Worm (Caenorhabditis elegans) whole organism, young adult: ENCODE results near the gene gcsh-1.

Experiments
- B0035.1 ChIP-seq: sonication (generic microtip); optimal IDR thresholded peaks from 2 replicates; lab custom pipeline; 2016; ENCODE audit warnings: missing genetic modification characterization, mild to moderate bottlenecking, missing compliant biosample characterization, missing genotype, missing genetic modification reagents
- B0336.3 ChIP-seq: fragments of 200-800 bp; sonication (Bioruptor generic); IDR thresholded peaks from 2 replicates; pipeline ENCODE4 v1.3.6; 2022; ENCODE audit warnings: missing genetic modification characterization, missing compliant biosample characterization
- C17E4.6 ChIP-seq: fragments of 200-800 bp; sonication (Bioruptor generic); IDR thresholded peaks from 2 replicates; pipeline ENCODE4 v1.3.6; 2022; ENCODE audit warnings: missing genetic modification reagents, missing genetic modification characterization, missing compliant biosample characterization
- F10E7.11 ChIP-seq: sonication (generic microtip); optimal IDR thresholded peaks from 2 replicates; lab custom pipeline; 2017; ENCODE audit warnings: mild to moderate bottlenecking, missing genetic modification characterization, moderate library complexity, missing compliant biosample characterization
- F23B12.7 ChIP-seq: sonication (generic microtip); optimal IDR thresholded peaks from 2 replicates; lab custom pipeline; 2017; ENCODE audit warnings: missing genetic modification characterization, mild to moderate bottlenecking, missing compliant biosample characterization, antibody characterized with exemption, moderate library complexity; ENCODE audit not compliant: insufficient read depth
- F33H1.4 ChIP-seq: fragments of 200-800 bp; sonication (Bioruptor generic); IDR thresholded peaks from 2 replicates; pipeline ENCODE4 v1.3.6; 2022; ENCODE audit warnings: missing genetic modification reagents, missing genetic modification characterization, missing compliant biosample characterization
- F39B2.1 ChIP-seq: fragments of 200-800 bp; sonication (Bioruptor generic); IDR thresholded peaks from 2 replicates; pipeline ENCODE4 v1.3.6; 2022; ENCODE audit warnings: missing genetic modification reagents, missing genetic modification characterization, missing compliant biosample characterization
- K12H6.12 ChIP-seq: fragments of 200-800 bp; sonication (Bioruptor generic); optimal IDR thresholded peaks from 2 replicates; lab custom pipeline; 2018; ENCODE audit warnings: mild to moderate bottlenecking, missing genetic modification characterization, missing compliant biosample characterization
- T26A5.8 ChIP-seq: sonication (generic microtip); optimal IDR thresholded peaks from 2 replicates; lab custom pipeline; 2016; ENCODE audit warnings: missing genetic modification characterization, missing compliant biosample characterization
- Y56A3A.18 ChIP-seq: fragments of 200-800 bp; sonication (Bioruptor generic); IDR thresholded peaks from 2 replicates; pipeline ENCODE4 v1.3.6; 2022; ENCODE audit warnings: missing genetic modification reagents, missing genetic modification characterization, missing compliant biosample characterization
- ama-1 ChIP-seq, 3 experiments: fragments of 150-350 bp in 1 of 3; sonication (generic microtip) in 2 of 3; optimal IDR thresholded peaks; 2 replicates each; lab custom pipeline; 2014 to 2018; ENCODE audit warnings: missing biosample characterization in 2 of 3, missing genetic modification characterization in 2 of 3, missing genetic modification reagents in 2 of 3
- aptf-2 ChIP-seq: fragments of 200-800 bp; sonication (Bioruptor generic); conservative IDR thresholded peaks from 2 replicates; pipeline ENCODE4 v1.3.6; 2022; ENCODE audit warnings: missing genetic modification reagents, missing genetic modification characterization, missing compliant biosample characterization
- athp-1 ChIP-seq: sonication (generic microtip); optimal IDR thresholded peaks from 2 replicates; lab custom pipeline; 2017; ENCODE audit warnings: mild to moderate bottlenecking, missing genetic modification characterization, missing compliant biosample characterization
- attf-6 ChIP-seq: fragments of 200-800 bp; sonication (Bioruptor generic); IDR thresholded peaks from 2 replicates; pipeline ENCODE4 v1.3.6; 2022; ENCODE audit warnings: missing genetic modification reagents, missing genetic modification characterization, missing compliant biosample characterization
- bed-1 ChIP-seq: fragments of 200-800 bp; sonication (Bioruptor generic); IDR thresholded peaks from 2 replicates; pipeline ENCODE4 v1.3.6; 2022; ENCODE audit warnings: missing genetic modification reagents, missing genetic modification characterization, missing compliant biosample characterization
- bed-2 ChIP-seq: fragments of 200-800 bp; sonication (Bioruptor generic); IDR thresholded peaks from 2 replicates; pipeline ENCODE4 v1.3.6; 2022; ENCODE audit warnings: missing genetic modification reagents, missing genetic modification characterization, missing compliant biosample characterization
- ccch-3 ChIP-seq: fragments of 200-800 bp; sonication (Bioruptor generic); optimal IDR thresholded peaks from 2 replicates; lab custom pipeline; 2018; ENCODE audit warnings: mild to moderate bottlenecking, missing genetic modification characterization, missing compliant biosample characterization
- cebp-1 ChIP-seq, 2 experiments: fragments of 200-800 bp in 1 of 2; sonication (Bioruptor generic) in 1 of 2; sonication (generic microtip) in 1 of 2; IDR thresholded peaks in 1 of 2; optimal IDR thresholded peaks in 1 of 2; 2 replicates each; pipeline versions ENCODE4 v1.3.6 to Lab custom; 2017 to 2022; ENCODE audit warnings: missing compliant biosample characterization in 2 of 2, missing genetic modification characterization in 2 of 2, mild to moderate bottlenecking in 1 of 2, missing genetic modification reagents in 1 of 2, moderate library complexity in 1 of 2
- ceh-100 ChIP-seq: fragments of 200-800 bp; sonication (Bioruptor generic); IDR thresholded peaks from 2 replicates; pipeline ENCODE4 v1.3.6; 2022; ENCODE audit warnings: missing genetic modification reagents, missing genetic modification characterization, missing compliant biosample characterization
- ceh-58 ChIP-seq: fragments of 200-800 bp; sonication (Bioruptor generic); IDR thresholded peaks from 2 replicates; pipeline ENCODE4 v1.3.6; 2022; ENCODE audit warnings: missing genetic modification characterization, missing compliant biosample characterization
- ceh-79 ChIP-seq: sonication (generic microtip); optimal IDR thresholded peaks from 2 replicates; lab custom pipeline; 2017; ENCODE audit warnings: mild to moderate bottlenecking, missing genetic modification characterization, missing compliant biosample characterization
- die-1 ChIP-seq: sonication (generic microtip); optimal IDR thresholded peaks from 2 replicates; lab custom pipeline; 2016; ENCODE audit warnings: missing genotype, mild to moderate bottlenecking, missing genetic modification characterization, missing compliant biosample characterization
- dox-1 ChIP-seq: fragments of 200-800 bp; sonication (Bioruptor generic); IDR thresholded peaks from 2 replicates; pipeline ENCODE4 v1.3.6; 2022; ENCODE audit warnings: missing genetic modification reagents, missing genetic modification characterization, missing compliant biosample characterization
- egrh-3 ChIP-seq: fragments of 200-800 bp; sonication (Bioruptor generic); IDR thresholded peaks from 2 replicates; pipeline ENCODE4 v1.3.6; 2022; ENCODE audit warnings: missing genetic modification reagents, missing genetic modification characterization, missing compliant biosample characterization
- hmg-1.2 ChIP-seq: fragments of 200-800 bp; sonication (Bioruptor generic); IDR thresholded peaks from 2 replicates; pipeline ENCODE4 v1.3.6; 2022; ENCODE audit warnings: missing genetic modification reagents, missing genetic modification characterization, missing compliant biosample characterization
- hmg-20 ChIP-seq: fragments of 200-800 bp; sonication (Bioruptor generic); IDR thresholded peaks from 2 replicates; pipeline ENCODE4 v1.3.6; 2022; ENCODE audit warnings: missing genetic modification reagents, missing genetic modification characterization, missing compliant biosample characterization
- hrde-1 ChIP-seq: sonication (generic microtip); optimal IDR thresholded peaks from 2 replicates; lab custom pipeline; 2016; ENCODE audit warnings: missing genetic modification characterization, mild to moderate bottlenecking, missing compliant biosample characterization, moderate library complexity, missing genotype, missing genetic modification reagents, borderline replicate concordance
- let-607 ChIP-seq, 2 experiments: fragments of 200-800 bp in 1 of 2; sonication (Bioruptor generic) in 1 of 2; sonication (generic microtip) in 1 of 2; optimal IDR thresholded peaks; 2 replicates each; lab custom pipeline; 2016 to 2018; ENCODE audit warnings: mild to moderate bottlenecking in 2 of 2, missing compliant biosample characterization in 2 of 2, missing genetic modification characterization in 2 of 2, moderate library complexity in 2 of 2, missing genotype in 1 of 2
- lin-26 ChIP-seq: fragments of 200-800 bp; sonication (Bioruptor generic); IDR thresholded peaks from 2 replicates; pipeline ENCODE4 v1.3.6; 2022; ENCODE audit warnings: missing genetic modification reagents, missing genetic modification characterization, missing compliant biosample characterization
- lin-35 ChIP-seq, 3 experiments: fragments of 150-350 bp in 2 of 3; sonication (generic microtip) in 1 of 3; optimal IDR thresholded peaks; 2 replicates each; lab custom pipeline; 2014 to 2018; ENCODE audit warnings: missing biosample characterization in 3 of 3, missing genetic modification characterization in 3 of 3, missing genetic modification reagents in 3 of 3
- lin-40 ChIP-seq: sonication (generic microtip); optimal IDR thresholded peaks from 2 replicates; lab custom pipeline; 2016; ENCODE audit warnings: missing genetic modification characterization, mild to moderate bottlenecking, missing compliant biosample characterization, missing genotype, missing genetic modification reagents
- madf-8 ChIP-seq: fragments of 200-800 bp; sonication (Bioruptor generic); conservative IDR thresholded peaks from 2 replicates; pipeline ENCODE4 v1.3.6; 2022; ENCODE audit warnings: missing genetic modification reagents, missing genetic modification characterization, missing compliant biosample characterization
- mcd-1 ChIP-seq: fragments of 200-800 bp; sonication (Bioruptor generic); IDR thresholded peaks from 2 replicates; pipeline ENCODE4 v1.3.6; 2022; ENCODE audit warnings: missing genetic modification reagents, missing genetic modification characterization, missing compliant biosample characterization
- nhr-27 ChIP-seq: fragments of 200-800 bp; sonication (Bioruptor generic); optimal IDR thresholded peaks from 2 replicates; lab custom pipeline; 2018; ENCODE audit warnings: mild to moderate bottlenecking, missing genetic modification characterization, moderate library complexity, missing compliant biosample characterization
- nhr-80 ChIP-seq: sonication (generic microtip); optimal IDR thresholded peaks from 2 replicates; lab custom pipeline; 2016; ENCODE audit warnings: missing genetic modification characterization, missing compliant biosample characterization
- rec-8 ChIP-seq, 2 experiments: sonication (generic microtip); optimal IDR thresholded peaks; 2 replicates each; lab custom pipeline; 2016; ENCODE audit warnings: mild to moderate bottlenecking in 2 of 2, missing genetic modification characterization in 2 of 2, missing genetic modification reagents in 2 of 2, missing genotype in 2 of 2, missing biosample characterization in 1 of 2, missing compliant biosample characterization in 1 of 2, moderate library complexity in 1 of 2
- repo-1 ChIP-seq: sonication (generic microtip); optimal IDR thresholded peaks from 2 replicates; lab custom pipeline; 2017; ENCODE audit warnings: mild to moderate bottlenecking, missing genetic modification characterization, missing compliant biosample characterization
- snpc-4 ChIP-seq, 5 experiments: fragments of 150-350 bp in 1 of 5; sonication (generic microtip) in 4 of 5; optimal IDR thresholded peaks; 2 replicates each; lab custom pipeline; 2014 to 2018; ENCODE audit warnings: missing genetic modification characterization in 5 of 5, missing biosample characterization in 3 of 5, antibody characterized with exemption in 2 of 5, mild to moderate bottlenecking in 2 of 5, missing compliant biosample characterization in 2 of 5, missing genotype in 2 of 5, moderate library complexity in 2 of 5, missing genetic modification reagents in 1 of 5
- somi-1 ChIP-seq: fragments of 200-800 bp; sonication (Bioruptor generic); optimal IDR thresholded peaks from 2 replicates; lab custom pipeline; 2018; ENCODE audit warnings: mild to moderate bottlenecking, missing genetic modification characterization, missing compliant biosample characterization
- sptf-2 ChIP-seq: fragments of 200-800 bp; sonication (Bioruptor generic); optimal IDR thresholded peaks from 2 replicates; lab custom pipeline; 2018; ENCODE audit warnings: mild to moderate bottlenecking, missing genetic modification characterization, missing compliant biosample characterization
- tbp1 ChIP-seq: fragments of 200-800 bp; sonication (Bioruptor generic); optimal IDR thresholded peaks from 2 replicates; lab custom pipeline; 2018; ENCODE audit warnings: mild to moderate bottlenecking, missing genetic modification characterization, missing compliant biosample characterization
- zfh-2 ChIP-seq: fragments of 200-800 bp; sonication (Bioruptor generic); conservative IDR thresholded peaks from 2 replicates; pipeline ENCODE4 v1.3.6; 2022; ENCODE audit warnings: missing genetic modification reagents, missing genetic modification characterization, missing compliant biosample characterization

gcsh-1 gene

DNA sequence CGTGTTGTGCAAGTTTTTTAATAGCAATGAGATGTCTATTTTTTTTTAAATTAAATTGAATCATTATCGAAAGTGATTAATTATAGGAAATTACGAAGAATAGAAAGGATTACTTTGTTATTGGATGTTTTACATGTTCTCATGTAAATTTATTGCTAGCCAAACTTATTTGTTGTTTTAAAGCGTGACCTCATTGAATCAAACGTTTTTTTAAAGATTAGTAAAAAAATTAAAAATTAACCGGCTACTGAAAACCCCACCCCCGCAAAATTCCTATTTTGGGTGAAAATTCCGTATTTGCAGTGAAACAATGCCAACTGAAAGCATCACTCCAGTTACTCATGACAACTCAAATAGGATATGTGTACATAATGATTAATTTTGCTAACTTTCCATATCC is 30.0 kb downstream of the gcsh-1 start, which contains the start of gene M163.8:
Gene M163.8, plus strand, starts transcription at position 301 of the 400 bp plus-strand sequence.
- TF ChIP-seq ceh-58 (GFP tag; lab: Robert Waterston, UW), result no peak
- TF ChIP-seq die-1 (tag; lab: Kevin White, UChicago), result no peak
- TF ChIP-seq ccch-3, result no peak
- no peak for TF ChIP-seq K12H6.12 (tag; lab: Kevin White, UChicago)
- TF ChIP-seq bed-1 (GFP tag; lab: Robert Waterston, UW), result no peak
- no peak for TF ChIP-seq B0035.1 (tag; lab: Kevin White, UChicago)
- no peak for TF ChIP-seq F23B12.7 (tag; lab: Kevin White, UChicago)
- no peak for TF ChIP-seq bed-2 (GFP tag; lab: Robert Waterston, UW)
- TF ChIP-seq nhr-27 (tag; lab: Kevin White, UChicago), result no peak
- no peak for TF ChIP-seq hrde-1 (tag; lab: Kevin White, UChicago)
- TF ChIP-seq repo-1 (tag; lab: Kevin White, UChicago), result no peak
- TF ChIP-seq Y56A3A.18 (GFP tag; lab: Robert Waterston, UW), result no peak
- TF ChIP-seq let-607 (tag; optimal IDR thresholded peaks at IDR 0.05; lab: Kevin White, UChicago), result no peak
- no peak for TF ChIP-seq T26A5.8 (tag; lab: Kevin White, UChicago)
- TF ChIP-seq madf-8 (GFP tag; lab: Robert Waterston, UW), result no peak
- TF ChIP-seq, all 124 proteins: peak for 0

DNA sequence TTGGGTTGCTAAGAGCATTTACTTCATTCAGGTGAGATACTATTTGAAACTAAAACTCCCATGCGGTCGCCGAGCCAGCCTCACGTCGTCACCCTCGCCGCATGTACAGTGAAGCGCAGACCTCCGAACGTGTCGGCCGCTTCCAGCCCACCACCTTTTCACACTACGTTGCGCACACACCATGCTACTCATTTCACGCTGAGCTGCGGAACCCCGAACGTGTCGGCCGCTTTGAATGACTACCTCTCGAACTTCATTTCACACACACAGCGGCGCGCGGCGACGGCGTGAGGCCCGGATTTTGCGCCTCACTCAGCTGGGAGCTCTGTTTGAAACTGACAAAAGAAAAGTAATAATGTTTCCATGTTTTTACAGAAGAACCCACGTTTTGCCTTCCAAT is 33.2 kb downstream of the gcsh-1 start:
- no peak for TF ChIP-seq F39B2.1 (GFP tag; lab: Robert Waterston, UW)
- TF ChIP-seq snpc-4 (GFP tag; optimal IDR thresholded peaks at IDR 0.05; lab: Kevin White, UChicago), result no peak
- peak in 3 of 4 experiments; percentile 32 to 88 (median 82) for TF ChIP-seq snpc-4 (tag; optimal IDR thresholded peaks at IDR 0.05; lab: Kevin White, UChicago)
- peak; percentile 78 for TF ChIP-seq zfh-2 (GFP tag; lab: Robert Waterston, UW)
- peak; percentile 50; the same call in 1 of the 2 replicates for TF ChIP-seq egrh-3 (GFP tag; lab: Robert Waterston, UW)

DNA sequence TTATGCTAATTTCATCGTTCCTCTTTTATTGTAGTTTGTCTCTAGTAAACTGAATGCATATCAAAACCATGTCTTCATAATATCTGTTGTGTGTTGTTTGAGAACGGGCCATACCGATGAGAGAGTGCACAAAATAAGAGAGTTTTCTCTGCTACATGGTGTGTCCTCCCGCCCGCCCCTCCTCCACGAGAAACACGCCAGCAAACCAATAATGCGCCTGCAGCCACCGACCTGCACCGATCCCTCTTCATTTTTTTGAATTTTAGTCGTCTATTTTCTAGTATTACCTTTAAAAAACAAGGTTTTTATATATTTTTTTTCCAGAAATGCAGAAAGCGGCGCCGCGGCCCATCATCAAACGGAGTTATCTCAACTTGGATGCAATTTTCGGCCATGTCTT is 34.6 kb downstream of the gcsh-1 start, which contains the start of gene gfi-3:
Gene gfi-3, plus strand, starts transcription at position 325 of the 400 bp plus-strand sequence.
- TF ChIP-seq athp-1 (no peak), ceh-100 (GFP tag; lab: Robert Waterston, UW) (0 out of 2 replicates have a peak, but pooled peaks have one; percentile 11), lin-40 (tag; lab: Kevin White, UChicago) (peak; percentile 84), F10E7.11 (tag; lab: Kevin White, UChicago) (no peak), ceh-79 (no peak), lin-26 (no peak), C17E4.6 (GFP tag; lab: Robert Waterston, UW) (no peak), cebp-1 (GFP tag; IDR thresholded peaks at IDR 0.05; lab: Robert Waterston, UW) (peak; percentile 19; the same call in 1 of the 2 replicates), cebp-1 (tag; optimal IDR thresholded peaks at IDR 0.05; lab: Kevin White, UChicago) (peak; percentile 78), B0336.3 (GFP tag; lab: Robert Waterston, UW) (0 out of 2 replicates have a peak, but pooled peaks have one; percentile 37), attf-6 (no peak), bed-1 (GFP tag; lab: Robert Waterston, UW) (no peak), tbp1 (GFP tag; lab: Kevin White, UChicago) (peak; percentile 63), aptf-2 (GFP tag; lab: Robert Waterston, UW) (no peak), nhr-27 (tag; lab: Kevin White, UChicago) (no peak), F33H1.4 (no peak), somi-1 (GFP tag; lab: Kevin White, UChicago) (no peak), lin-35 (GFP tag; optimal IDR thresholded peaks at IDR 0.05; lab: Kevin White, UChicago) (peak in 1 of 3 experiments; percentile 71), mcd-1 (GFP tag; lab: Robert Waterston, UW) (peak; percentile 69), dox-1 (GFP tag; lab: Robert Waterston, UW) (peak; percentile 74), rec-8 (tag; optimal IDR thresholded peaks at IDR 0.05; lab: Kevin White, UChicago) (no peak), sptf-2 (GFP tag; lab: Kevin White, UChicago) (no peak), hmg-1.2 (GFP tag; lab: Robert Waterston, UW) (peak; percentile 79), ama-1 (optimal IDR thresholded peaks at IDR 0.05; lab: Kevin White, UChicago) (no peak), ama-1 (GFP tag; optimal IDR thresholded peaks at IDR 0.05; lab: Kevin White, UChicago) (no peak), hmg-20 (peak; percentile 72), nhr-80 (tag; lab: Kevin White, UChicago) (peak; percentile 70), B0035.1 (tag; lab: Kevin White, UChicago) (no peak), die-1 (tag; lab: Kevin White, UChicago) (no peak), bed-2 (GFP tag; lab: Robert Waterston, UW) (no peak)
